Worm (Caenorhabditis elegans): ENCODE results near the gene C49H3.6.

- TF ChIP-seq dao-5 (tag; optimal IDR thresholded peaks at IDR 0.05) (no peak), him-1 (tag; optimal IDR thresholded peaks at IDR 0.05) (no peak)
Measured at ce11 chrIV:7916907-7917306, 13.4 kb downstream of the C49H3.6 start.
